Worm (Caenorhabditis elegans): ENCODE results near the gene qdpr-1.

ce11 chrIII:13347782-13348327 is 45.9 kb upstream of the qdpr-1 start:
- TF ChIP-seq snpc-4 (tag; optimal IDR thresholded peaks at IDR 0.05) (no peak), ztf-4 (tag; optimal IDR thresholded peaks at IDR 0.05) (no peak), nhr-11 (tag; optimal IDR thresholded peaks at IDR 0.05) (no peak), lin-39 (tag; optimal IDR thresholded peaks at IDR 0.05) (no peak), nhr-77 (tag; optimal IDR thresholded peaks at IDR 0.05) (no peak), lsy-2 (tag; optimal IDR thresholded peaks at IDR 0.05) (no peak), aly-2 (tag; optimal IDR thresholded peaks at IDR 0.05) (no peak), unc-62 (GFP tag; optimal IDR thresholded peaks at IDR 0.05) (no peak), nhr-237 (tag; optimal IDR thresholded peaks at IDR 0.05) (no peak), fos-1 (tag; optimal IDR thresholded peaks at IDR 0.05) (no peak), egl-27 (tag; optimal IDR thresholded peaks at IDR 0.05) (no peak), dmd-4 (tag; optimal IDR thresholded peaks at IDR 0.05) (no peak), ztf-11 (tag; optimal IDR thresholded peaks at IDR 0.05) (no peak)
